Fruit fly (Drosophila melanogaster): ENCODE results near the gene Or22b.

Or22b gene

DNA sequence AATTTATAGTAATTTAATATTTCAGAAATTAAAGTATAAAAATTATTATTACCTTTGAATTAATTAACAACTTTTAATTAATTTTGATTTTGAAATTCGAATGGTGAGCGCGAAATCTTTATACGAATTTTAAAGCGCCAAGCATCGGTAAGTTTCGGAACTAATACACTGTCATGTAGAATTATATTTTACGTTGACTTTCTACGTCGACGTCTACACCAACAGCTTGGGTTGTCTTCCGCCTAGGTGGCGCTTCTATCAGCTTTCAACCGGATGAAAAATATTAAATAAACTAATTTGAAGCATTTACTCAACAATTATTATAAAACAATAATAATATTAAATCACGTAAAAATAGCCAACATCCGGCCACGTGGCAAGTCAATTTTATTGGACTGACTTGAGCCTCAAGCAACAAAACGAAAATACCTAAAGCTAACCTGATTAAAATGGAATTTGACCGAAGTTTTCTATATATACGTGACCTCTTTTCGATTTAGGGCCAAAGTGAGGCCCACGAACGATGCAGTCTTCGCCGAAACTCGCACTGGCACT, 30.6 kb upstream of the Or22b start, which contains the start of gene CG31928:
Gene CG31928, plus strand, starts transcription at position 505 of the 555 bp plus-strand sequence.
- TF ChIP-seq CG5204 (GFP tag; optimal IDR thresholded peaks at IDR 0.05) = peak; percentile 20
- TF ChIP-seq cnc (optimal IDR thresholded peaks at IDR 0.05) = no peak

DNA sequence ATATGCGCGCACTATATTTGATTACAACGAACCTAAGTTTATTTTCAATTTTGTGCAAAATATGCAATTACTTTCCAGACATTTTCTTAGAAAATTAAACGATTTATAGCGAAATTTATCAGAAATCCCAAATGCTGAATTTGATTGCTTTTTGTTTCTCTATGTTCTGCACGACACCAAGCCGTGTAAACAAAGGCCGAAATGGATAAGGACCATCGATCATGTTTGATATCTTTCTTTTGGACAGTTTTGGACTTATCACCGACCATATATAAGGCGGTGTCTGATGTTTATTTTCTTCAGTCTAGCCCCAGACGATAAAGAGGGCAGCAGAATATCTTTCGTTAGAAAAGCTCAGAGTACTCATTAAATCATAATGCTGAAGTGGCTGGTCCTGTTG, 28.7 kb upstream of the Or22b start, which contains the start of gene CG33128:
Gene CG33128, plus strand, starts transcription at position 301 of the 400 bp plus-strand sequence.
- TF ChIP-seq CG14711 (tag; optimal IDR thresholded peaks at IDR 0.05) (no peak), Clk (GFP tag; optimal IDR thresholded peaks at IDR 0.05) (no peak), CG11617 (GFP tag; optimal IDR thresholded peaks at IDR 0.05) (no peak), toe (GFP tag; optimal IDR thresholded peaks at IDR 0.05) (no peak)

DNA sequence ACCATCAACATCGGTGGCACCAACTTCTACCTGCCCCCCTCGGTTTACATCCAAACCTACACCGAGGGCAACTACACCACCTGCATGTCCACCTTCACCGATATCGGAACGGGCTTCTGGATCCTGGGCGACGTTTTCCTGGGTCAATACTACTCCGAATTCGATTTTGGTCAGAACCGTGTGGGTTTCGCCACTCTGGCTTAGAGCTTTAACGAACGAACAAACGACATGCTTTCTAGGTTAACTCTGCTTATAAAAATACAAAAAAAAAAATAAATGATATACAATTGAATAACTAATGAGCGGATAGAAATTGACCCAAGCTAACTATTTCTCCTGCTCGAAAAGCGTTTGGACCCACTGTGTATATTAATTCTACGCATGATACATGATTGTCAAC, 27.3 kb upstream of the Or22b start, which contains the start of gene CG31926:
Gene CG31926, plus strand, starts transcription at position 301 of the 400 bp plus-strand sequence.
- TF ChIP-seq CG5204 (GFP tag; optimal IDR thresholded peaks at IDR 0.05) = no peak
- TF ChIP-seq tj (GFP tag; optimal IDR thresholded peaks at IDR 0.05) = no peak
- no peak for TF ChIP-seq Crg-1 (GFP tag; optimal IDR thresholded peaks at IDR 0.05)
- no peak for TF ChIP-seq pad (GFP tag; optimal IDR thresholded peaks at IDR 0.05)
- TF ChIP-seq CG12768 (GFP tag; optimal IDR thresholded peaks at IDR 0.05) = no peak
- TF ChIP-seq cnc (optimal IDR thresholded peaks at IDR 0.05) = no peak
- TF ChIP-seq Mnt (GFP tag; optimal IDR thresholded peaks at IDR 0.05) = no peak
- TF ChIP-seq CG1620 (GFP tag; optimal IDR thresholded peaks at IDR 0.05) = no peak
- TF ChIP-seq CG14711 (tag; optimal IDR thresholded peaks at IDR 0.05) = no peak
- no peak for TF ChIP-seq cic (GFP tag; optimal IDR thresholded peaks at IDR 0.05)
- no peak for TF ChIP-seq CG7045 (GFP tag; optimal IDR thresholded peaks at IDR 0.05)
- no peak for TF ChIP-seq kay (GFP tag; ENCODE audit: borderline replicate concordance)
- TF ChIP-seq CG33017 (tag; optimal IDR thresholded peaks at IDR 0.05) = no peak
- TF ChIP-seq Clk (GFP tag; optimal IDR thresholded peaks at IDR 0.05) = no peak
- TF ChIP-seq Hr96 (GFP tag; optimal IDR thresholded peaks at IDR 0.05) = no peak
- no peak for TF ChIP-seq CG7101 (tag; optimal IDR thresholded peaks at IDR 0.05)
- no peak for TF ChIP-seq ovo (GFP tag; optimal IDR thresholded peaks at IDR 0.05)
- no peak for TF ChIP-seq bab1 (GFP tag; optimal IDR thresholded peaks at IDR 0.05)
- no peak for TF ChIP-seq toe (GFP tag; optimal IDR thresholded peaks at IDR 0.05)
- TF ChIP-seq CG11617 (GFP tag; optimal IDR thresholded peaks at IDR 0.05) = no peak

DNA sequence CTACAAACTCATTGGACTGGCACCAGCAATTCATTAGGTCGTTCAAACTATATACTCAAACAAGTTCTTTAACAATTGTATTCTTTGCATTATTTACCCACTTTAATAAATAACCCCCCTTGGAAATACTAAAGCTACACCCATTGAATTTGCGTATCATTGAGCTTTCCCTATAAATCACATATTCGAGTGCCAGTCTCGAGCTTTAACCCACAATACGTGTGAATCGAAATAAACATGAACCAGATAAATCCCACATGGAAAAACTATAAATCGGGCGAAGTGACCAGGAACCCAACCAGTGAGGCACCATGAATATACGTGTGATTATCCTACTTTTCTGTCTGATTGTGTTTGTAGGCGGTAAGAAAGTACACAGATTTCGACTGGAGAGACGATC, 25.6 kb upstream of the Or22b start, which contains the start of gene CG31661:
Gene CG31661, plus strand, starts transcription at position 301 of the 400 bp plus-strand sequence.
- TF ChIP-seq toe (GFP tag; optimal IDR thresholded peaks at IDR 0.05) (no peak), bab1 (GFP tag; optimal IDR thresholded peaks at IDR 0.05) (no peak), CG33017 (tag; optimal IDR thresholded peaks at IDR 0.05) (no peak), kay (GFP tag; ENCODE audit: borderline replicate concordance) (no peak), Clk (GFP tag; optimal IDR thresholded peaks at IDR 0.05) (no peak), CG14711 (tag; optimal IDR thresholded peaks at IDR 0.05) (no peak), CG12768 (GFP tag; optimal IDR thresholded peaks at IDR 0.05) (no peak), Hr96 (GFP tag; optimal IDR thresholded peaks at IDR 0.05) (no peak)

dm6 chr2L:1498966-1499554, 23.4 kb upstream of the Or22b start:
- TF ChIP-seq CG14711 (tag; optimal IDR thresholded peaks at IDR 0.05) (no peak), pad (GFP tag; optimal IDR thresholded peaks at IDR 0.05) (no peak), CG1620 (GFP tag; optimal IDR thresholded peaks at IDR 0.05) (no peak), cic (GFP tag; optimal IDR thresholded peaks at IDR 0.05) (no peak), ovo (GFP tag; optimal IDR thresholded peaks at IDR 0.05) (no peak), Clk (GFP tag; optimal IDR thresholded peaks at IDR 0.05) (no peak), bab1 (GFP tag; optimal IDR thresholded peaks at IDR 0.05) (no peak), cnc (optimal IDR thresholded peaks at IDR 0.05) (no peak), CG11617 (GFP tag; optimal IDR thresholded peaks at IDR 0.05) (no peak), CG33017 (tag; optimal IDR thresholded peaks at IDR 0.05) (no peak), Hr96 (GFP tag; optimal IDR thresholded peaks at IDR 0.05) (no peak), toe (GFP tag; optimal IDR thresholded peaks at IDR 0.05) (no peak), kay (GFP tag; ENCODE audit: borderline replicate concordance) (no peak), tj (GFP tag; optimal IDR thresholded peaks at IDR 0.05) (no peak), CG12768 (GFP tag; optimal IDR thresholded peaks at IDR 0.05) (no peak), CG7101 (tag; optimal IDR thresholded peaks at IDR 0.05) (no peak), CG7045 (GFP tag; optimal IDR thresholded peaks at IDR 0.05) (no peak)

DNA sequence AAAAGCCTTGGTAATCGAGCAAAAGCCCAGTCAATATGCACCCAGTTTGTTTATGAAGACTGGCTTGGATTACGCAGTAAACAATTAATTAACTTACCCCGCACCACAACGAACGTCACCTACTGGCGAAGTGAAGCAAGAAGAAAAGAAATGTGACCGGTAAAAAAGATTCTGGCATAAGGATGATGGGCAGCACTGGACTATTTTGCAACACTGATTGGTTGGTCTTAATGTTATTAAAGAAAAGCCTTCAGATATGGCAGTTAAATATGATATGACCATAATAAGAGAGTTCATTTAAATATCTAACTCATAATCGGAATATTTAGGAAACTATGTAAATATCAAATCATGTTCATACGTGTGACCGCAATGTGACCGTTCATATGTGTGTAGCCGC, 22.2 kb upstream of the Or22b start, which contains the start of gene CG18131:
Gene CG18131, minus strand, starts transcription at position 297 of the 400 bp plus-strand sequence.
- TF ChIP-seq CG1620 (GFP tag; optimal IDR thresholded peaks at IDR 0.05) = no peak
- TF ChIP-seq tj (GFP tag; optimal IDR thresholded peaks at IDR 0.05) = no peak
- no peak for TF ChIP-seq Hr96 (GFP tag; optimal IDR thresholded peaks at IDR 0.05)
- no peak for TF ChIP-seq bab1 (GFP tag; optimal IDR thresholded peaks at IDR 0.05)
- no peak for TF ChIP-seq Mnt (GFP tag; optimal IDR thresholded peaks at IDR 0.05)
- TF ChIP-seq toe (GFP tag; optimal IDR thresholded peaks at IDR 0.05) = no peak
- TF ChIP-seq CG33017 (tag; optimal IDR thresholded peaks at IDR 0.05) = no peak
- no peak for TF ChIP-seq CG7045 (GFP tag; optimal IDR thresholded peaks at IDR 0.05)
- TF ChIP-seq Crg-1 (GFP tag; optimal IDR thresholded peaks at IDR 0.05) = no peak
- no peak for TF ChIP-seq cnc (optimal IDR thresholded peaks at IDR 0.05)
- no peak for TF ChIP-seq CG12768 (GFP tag; optimal IDR thresholded peaks at IDR 0.05)
- no peak for TF ChIP-seq kay (GFP tag; ENCODE audit: borderline replicate concordance)
- no peak for TF ChIP-seq cic (GFP tag; optimal IDR thresholded peaks at IDR 0.05)
- no peak for TF ChIP-seq CG14711 (tag; optimal IDR thresholded peaks at IDR 0.05)
- TF ChIP-seq pad (GFP tag; optimal IDR thresholded peaks at IDR 0.05) = no peak
- no peak for TF ChIP-seq CG5204 (GFP tag; optimal IDR thresholded peaks at IDR 0.05)

All from whole organism, adult.